Fruit fly (Drosophila melanogaster) whole organism, embryonic: ENCODE measurements around the gene CG5674.

Experiments
- Abd-B ChIP-seq: fragments of 200-800 bp; sonication (Bioruptor generic); optimal IDR thresholded peaks from 2 replicates; lab custom pipeline; 2018; ENCODE audit warnings: missing biosample characterization, mild to moderate bottlenecking, missing genetic modification characterization, moderate library complexity
- Atf3 ChIP-seq: fragments of 200-800 bp; sonication (Bioruptor generic); optimal IDR thresholded peaks from 3 replicates; lab custom pipeline; 2016; ENCODE audit warnings: missing biosample characterization, missing genetic modification characterization
- CG11456 ChIP-seq: fragments of 200-800 bp; sonication (Bioruptor generic); IDR thresholded peaks from 3 replicates; pipeline ENCODE4 v1.3.6; 2022; ENCODE audit warnings: missing biosample characterization, missing genetic modification characterization
- CG12299 ChIP-seq: fragments of 200-800 bp; sonication (Bioruptor generic); optimal IDR thresholded peaks from 2 replicates; lab custom pipeline; 2018; ENCODE audit warnings: missing biosample characterization, mild to moderate bottlenecking, missing genetic modification characterization
- CG13424 ChIP-seq: fragments of 200-800 bp; sonication (Bioruptor generic); optimal IDR thresholded peaks from 2 replicates; lab custom pipeline; 2019; ENCODE audit warnings: missing biosample characterization, mild to moderate bottlenecking, missing genetic modification characterization, moderate library complexity
- CG15601 ChIP-seq: fragments of 200-800 bp; sonication (Bioruptor generic); optimal IDR thresholded peaks from 3 replicates; lab custom pipeline; 2019; ENCODE audit warnings: missing biosample characterization, mild to moderate bottlenecking, missing genetic modification characterization, moderate library complexity
- CG15696 ChIP-seq: fragments of 200-800 bp; sonication (Bioruptor generic); optimal IDR thresholded peaks from 2 replicates; lab custom pipeline; 2019; ENCODE audit warnings: missing biosample characterization, mild to moderate bottlenecking, missing genetic modification characterization, moderate library complexity
- CG16779 ChIP-seq: fragments of 200-800 bp; sonication (Bioruptor generic); IDR thresholded peaks from 2 replicates; pipeline ENCODE4 v1.3.6; 2022; ENCODE audit warnings: missing biosample characterization, missing genetic modification characterization
- CG17912 ChIP-seq: fragments of 200-800 bp; sonication (Bioruptor generic); optimal IDR thresholded peaks from 2 replicates; lab custom pipeline; 2018; ENCODE audit warnings: missing biosample characterization, mild to moderate bottlenecking, missing genetic modification characterization
- CG2120 ChIP-seq: fragments of 200-800 bp; sonication (Bioruptor generic); optimal IDR thresholded peaks from 3 replicates; lab custom pipeline; 2016; ENCODE audit warnings: missing biosample characterization, missing genetic modification characterization
- CG33557 ChIP-seq: fragments of 200-800 bp; sonication (Bioruptor generic); optimal IDR thresholded peaks from 2 replicates; lab custom pipeline; 2019; ENCODE audit warnings: missing biosample characterization, mild to moderate bottlenecking, missing genetic modification characterization, moderate library complexity
- CG34422 ChIP-seq: fragments of 200-800 bp; sonication (Bioruptor generic); IDR thresholded peaks from 3 replicates; pipeline ENCODE4 v1.3.6; 2022; ENCODE audit warnings: missing biosample characterization, missing genetic modification characterization
- CG3726 ChIP-seq: fragments of 200-800 bp; sonication (Bioruptor generic); IDR thresholded peaks from 3 replicates; pipeline ENCODE4, ENCODE4 v1.3.6; 2022; ENCODE audit warnings: missing biosample characterization, missing genetic modification characterization
- CG8089 ChIP-seq: fragments of 200-800 bp; sonication (Bioruptor generic); optimal IDR thresholded peaks from 3 replicates; lab custom pipeline; 2016; ENCODE audit warnings: missing biosample characterization, missing genetic modification characterization
- CG8944 ChIP-seq: fragments of 200-800 bp; sonication (Bioruptor generic); optimal IDR thresholded peaks from 3 replicates; lab custom pipeline; 2016; ENCODE audit warnings: missing biosample characterization, missing genetic modification characterization
- CG9609 ChIP-seq: fragments of 200-800 bp; sonication (Bioruptor generic); optimal IDR thresholded peaks from 3 replicates; lab custom pipeline; 2016; ENCODE audit warnings: missing biosample characterization, missing genetic modification characterization
- CG9932 ChIP-seq: fragments of 200-800 bp; sonication (Bioruptor generic); IDR thresholded peaks from 2 replicates; pipeline ENCODE4 v1.3.6; 2022; ENCODE audit warnings: missing biosample characterization, missing genetic modification characterization
- CHES-1-like ChIP-seq: fragments of 200-800 bp; sonication (Bioruptor generic); optimal IDR thresholded peaks from 2 replicates; lab custom pipeline; 2016; ENCODE audit warnings: missing biosample characterization, missing genetic modification characterization
- Chrac-16 ChIP-seq: fragments of 200-800 bp; sonication (Bioruptor generic); optimal IDR thresholded peaks from 3 replicates; lab custom pipeline; 2016; ENCODE audit warnings: missing biosample characterization, missing genetic modification characterization
- Dll ChIP-seq: fragments of 200-800 bp; sonication (Bioruptor generic); IDR thresholded peaks from 4 replicates; pipeline ENCODE4 v1.3.6; 2022; ENCODE audit warnings: missing biosample characterization, missing genetic modification characterization; ENCODE audit not compliant: partially characterized antibody
- H2.0 ChIP-seq: fragments of 200-800 bp; sonication (Bioruptor generic); IDR thresholded peaks from 2 replicates; pipeline ENCODE4 v1.3.6; 2022; ENCODE audit warnings: missing biosample characterization, missing genetic modification characterization
- HLH54F ChIP-seq: fragments of 200-800 bp; sonication (Bioruptor generic); optimal IDR thresholded peaks from 3 replicates; lab custom pipeline; 2016; ENCODE audit warnings: missing biosample characterization, missing genetic modification characterization
- Hr51 ChIP-seq, 2 experiments: fragments of 200-800 bp; sonication (Bioruptor generic); optimal IDR thresholded peaks; 2 replicates in 1 of 2; 3 replicates in 1 of 2; lab custom pipeline; 2016 to 2018; ENCODE audit warnings: missing biosample characterization in 2 of 2, missing genetic modification characterization in 2 of 2, mild to moderate bottlenecking in 1 of 2, moderate library complexity in 1 of 2
- MTF-1 ChIP-seq: fragments of 200-800 bp; sonication (Bioruptor generic); optimal IDR thresholded peaks from 2 replicates; lab custom pipeline; 2018; ENCODE audit warnings: missing biosample characterization, mild to moderate bottlenecking, missing genetic modification characterization, borderline replicate concordance
- Max ChIP-seq: fragments of 200-800 bp; sonication (Bioruptor generic); optimal IDR thresholded peaks from 2 replicates; lab custom pipeline; 2016; ENCODE audit warnings: missing biosample characterization, mild to moderate bottlenecking, missing genetic modification characterization
- Nf-YB ChIP-seq: fragments of 200-800 bp; sonication (Bioruptor generic); optimal IDR thresholded peaks from 3 replicates; lab custom pipeline; 2019; ENCODE audit warnings: missing biosample characterization, mild to moderate bottlenecking, missing genetic modification characterization, moderate library complexity
- Pdp1 ChIP-seq, 2 experiments: fragments of 200-800 bp; sonication (Bioruptor generic); optimal IDR thresholded peaks; 3 replicates each; lab custom pipeline; 2016; ENCODE audit warnings: missing biosample characterization in 2 of 2, missing genetic modification characterization in 2 of 2, mild to moderate bottlenecking in 1 of 2, moderate library complexity in 1 of 2
- Sox102F ChIP-seq: fragments of 200-800 bp; sonication (Bioruptor generic); optimal IDR thresholded peaks from 2 replicates; lab custom pipeline; 2018; ENCODE audit warnings: missing biosample characterization, mild to moderate bottlenecking, missing genetic modification characterization, moderate library complexity
- Spps ChIP-seq: fragments of 200-800 bp; sonication (Bioruptor generic); optimal IDR thresholded peaks from 2 replicates; lab custom pipeline; 2018; ENCODE audit warnings: missing biosample characterization, mild to moderate bottlenecking, missing genetic modification characterization
- chinmo ChIP-seq: fragments of 200-800 bp; sonication (Bioruptor generic); IDR thresholded peaks from 4 replicates; pipeline ENCODE4 v1.3.6; 2022; ENCODE audit warnings: missing biosample characterization, missing genetic modification characterization; ENCODE audit not compliant: partially characterized antibody
- chn ChIP-seq: fragments of 200-800 bp; sonication (Bioruptor generic); optimal IDR thresholded peaks from 2 replicates; lab custom pipeline; 2016; ENCODE audit warnings: missing biosample characterization, missing genetic modification characterization
- croc ChIP-seq: fragments of 200-800 bp; sonication (Bioruptor generic); conservative IDR thresholded peaks from 3 replicates; pipeline ENCODE4 v1.3.6; 2022; ENCODE audit warnings: missing biosample characterization, missing genetic modification characterization
- da ChIP-seq: fragments of 200-800 bp; sonication (Bioruptor generic); optimal IDR thresholded peaks from 2 replicates; lab custom pipeline; 2016; ENCODE audit warnings: missing biosample characterization, missing genetic modification characterization
- dan ChIP-seq: fragments of 200-800 bp; sonication (Bioruptor generic); IDR thresholded peaks from 2 replicates; pipeline ENCODE4 v1.3.6; 2022; ENCODE audit warnings: missing biosample characterization, missing genetic modification characterization
- danr ChIP-seq: fragments of 200-800 bp; sonication (Bioruptor generic); IDR thresholded peaks from 2 replicates; pipeline ENCODE4 v1.3.6; 2022; ENCODE audit warnings: missing biosample characterization, missing genetic modification characterization
- ewg ChIP-seq: fragments of 200-800 bp; sonication (Bioruptor generic); optimal IDR thresholded peaks from 3 replicates; lab custom pipeline; 2017; ENCODE audit warnings: mild to moderate bottlenecking, missing biosample characterization, missing genetic modification reagents, missing genetic modification characterization
- gfzf ChIP-seq: fragments of 200-800 bp; sonication (Bioruptor generic); optimal IDR thresholded peaks from 2 replicates; lab custom pipeline; 2016; ENCODE audit warnings: missing biosample characterization, mild to moderate bottlenecking, missing genetic modification characterization, moderate library complexity
- grau ChIP-seq: fragments of 200-800 bp; optimal IDR thresholded peaks from 3 replicates; lab custom pipeline; 2019; ENCODE audit warnings: missing biosample characterization, mild to moderate bottlenecking, missing genetic modification characterization, moderate library complexity
- gsb-n ChIP-seq: fragments of 200-800 bp; sonication (Bioruptor generic); optimal IDR thresholded peaks from 3 replicates; lab custom pipeline; 2018; ENCODE audit warnings: missing biosample characterization, mild to moderate bottlenecking, missing genetic modification characterization
- jigr1 ChIP-seq: fragments of 200-800 bp; sonication (Bioruptor generic); IDR thresholded peaks from 3 replicates; pipeline ENCODE4 v1.3.6; 2022; ENCODE audit warnings: missing biosample characterization, missing genetic modification characterization
- lmd ChIP-seq: fragments of 200-800 bp; sonication (Bioruptor generic); IDR thresholded peaks from 2 replicates; pipeline ENCODE4 v1.3.6; 2022; ENCODE audit warnings: missing biosample characterization, missing genetic modification characterization
- nerfin-1 ChIP-seq: fragments of 200-800 bp; sonication (Bioruptor generic); optimal IDR thresholded peaks from 3 replicates; lab custom pipeline; 2019; ENCODE audit warnings: missing biosample characterization, mild to moderate bottlenecking, missing genetic modification characterization, moderate library complexity
- nerfin-2 ChIP-seq: fragments of 200-800 bp; sonication (Bioruptor generic); IDR thresholded peaks from 2 replicates; pipeline ENCODE4 v1.3.6; 2022; ENCODE audit warnings: missing biosample characterization, missing genetic modification characterization; ENCODE audit not compliant: partially characterized antibody
- nom ChIP-seq: fragments of 200-800 bp; sonication (Bioruptor generic); optimal IDR thresholded peaks from 2 replicates; lab custom pipeline; 2017; ENCODE audit warnings: missing biosample characterization, missing genetic modification characterization, mild to moderate bottlenecking, moderate library complexity, missing genetic modification reagents
- pros ChIP-seq: fragments of 200-800 bp; sonication (Bioruptor generic); optimal IDR thresholded peaks from 3 replicates; lab custom pipeline; 2019; ENCODE audit warnings: missing biosample characterization, mild to moderate bottlenecking, missing genetic modification characterization, moderate library complexity
- sens ChIP-seq: fragments of 200-800 bp; sonication (Bioruptor generic); peaks from one replicate; lab custom pipeline; 2016; ENCODE audit warnings: missing biosample characterization, missing genetic modification characterization
- sqz ChIP-seq: fragments of 200-800 bp; sonication (Bioruptor generic); optimal IDR thresholded peaks from 3 replicates; lab custom pipeline; 2018; ENCODE audit warnings: missing biosample characterization, mild to moderate bottlenecking, missing genetic modification characterization
- sr ChIP-seq: fragments of 200-800 bp; sonication (Bioruptor generic); IDR thresholded peaks from 3 replicates; pipeline ENCODE4 v1.3.6; 2022; ENCODE audit warnings: missing biosample characterization, missing genetic modification characterization
- tap ChIP-seq: fragments of 200-800 bp; optimal IDR thresholded peaks from 3 replicates; lab custom pipeline; 2019; ENCODE audit warnings: missing biosample characterization, mild to moderate bottlenecking, missing genetic modification characterization, moderate library complexity
- tgo ChIP-seq: fragments of 200-800 bp; sonication (Bioruptor generic); IDR thresholded peaks from 3 replicates; pipeline ENCODE4 v1.3.6; 2022; ENCODE audit warnings: missing biosample characterization, missing genetic modification characterization
- yki ChIP-seq: fragments of >200 bp; optimal IDR thresholded peaks from 3 replicates; lab custom pipeline; 2018
- zen2 ChIP-seq: fragments of 200-800 bp; sonication (Bioruptor generic); IDR thresholded peaks from 3 replicates; pipeline ENCODE4 v1.3.6; 2022; ENCODE audit warnings: missing biosample characterization, missing genetic modification characterization; ENCODE audit not compliant: partially characterized antibody

Gene CG5674

DNA sequence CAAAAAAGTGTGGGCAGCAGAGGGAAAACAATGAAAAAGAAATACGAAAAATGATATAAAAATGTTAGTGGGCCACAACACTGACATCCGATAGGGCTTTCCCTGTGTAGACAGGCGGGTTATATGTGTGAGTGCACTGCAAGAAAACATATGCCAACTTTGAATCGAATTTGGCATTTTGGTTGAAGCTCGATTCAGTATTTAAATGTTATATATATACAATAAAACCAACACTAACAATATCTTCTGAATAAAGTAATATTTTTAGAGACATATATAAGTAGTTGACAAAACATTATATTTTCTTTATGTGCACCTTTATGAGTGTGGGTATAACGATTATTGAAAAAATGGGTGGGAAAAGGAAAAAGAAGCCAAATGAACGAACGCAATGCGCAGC lies 41.7 kb upstream of the CG5674 start (continued):
- TF ChIP-seq sr (GFP tag; lab: Robert Waterston, UW): no peak
- no peak for TF ChIP-seq yki (lab: Kevin White, UChicago)
- no peak for TF ChIP-seq Dll (GFP tag; lab: Robert Waterston, UW)
- no peak for TF ChIP-seq CG15696 (tag; lab: Kevin White, UChicago)
- TF ChIP-seq da: no peak
- TF ChIP-seq CG15601 (tag; lab: Kevin White, UChicago): no peak
- peak; percentile 36 for TF ChIP-seq grau
- no peak for TF ChIP-seq CG9609 (GFP tag; lab: Kevin White, UChicago)
- no peak for TF ChIP-seq zen2 (GFP tag; lab: Robert Waterston, UW)
- TF ChIP-seq gsb-n (tag; lab: Kevin White, UChicago): no peak
- TF ChIP-seq Spps (tag; lab: Kevin White, UChicago): no peak
- TF ChIP-seq tgo (GFP tag; lab: Robert Waterston, UW): no peak
- no peak for TF ChIP-seq chn
- TF ChIP-seq croc (GFP tag; lab: Robert Waterston, UW): no peak
- TF ChIP-seq gfzf (GFP tag; lab: Kevin White, UChicago): no peak
- TF ChIP-seq Abd-B (GFP tag; lab: Kevin White, UChicago): peak; percentile 50
- TF ChIP-seq nerfin-1: no peak
- no peak for TF ChIP-seq CG8089 (GFP tag; lab: Kevin White, UChicago)
- no peak for TF ChIP-seq CG17912 (GFP tag; lab: Kevin White, UChicago)
- no peak for TF ChIP-seq CHES-1-like (GFP tag; lab: Kevin White, UChicago)
- TF ChIP-seq MTF-1: no peak
- TF ChIP-seq Pdp1 (GFP tag; optimal IDR thresholded peaks at IDR 0.05; lab: Kevin White, UChicago): no peak
- TF ChIP-seq CG8944 (GFP tag; lab: Kevin White, UChicago): no peak
- no peak for TF ChIP-seq sens (GFP tag; lab: Kevin White, UChicago)
- TF ChIP-seq Chrac-16 (GFP tag; lab: Kevin White, UChicago): no peak
- TF ChIP-seq lmd (GFP tag; lab: Robert Waterston, UW): 0 out of 2 replicates have a peak, but pooled peaks have one; percentile 5
- no peak for TF ChIP-seq nerfin-2 (GFP tag; lab: Robert Waterston, UW)
- no peak for TF ChIP-seq H2.0 (GFP tag; lab: Robert Waterston, UW)
- TF ChIP-seq CG33557 (GFP tag; lab: Kevin White, UChicago): no peak
- TF ChIP-seq dan: no peak
- no peak for TF ChIP-seq CG3726 (GFP tag; lab: Robert Waterston, UW)
- no peak for TF ChIP-seq jigr1 (GFP tag; lab: Robert Waterston, UW)
- no peak for TF ChIP-seq Max (GFP tag; lab: Kevin White, UChicago)
- no peak for TF ChIP-seq Atf3
- TF ChIP-seq ewg (GFP tag; lab: Kevin White, UChicago): no peak
- no peak for TF ChIP-seq CG9932 (GFP tag; lab: Robert Waterston, UW)
- no peak for TF ChIP-seq sqz (GFP tag; lab: Kevin White, UChicago)
- peak; percentile 34 for TF ChIP-seq CG13424 (tag; lab: Kevin White, UChicago)
- no peak for TF ChIP-seq Nf-YB (GFP tag; lab: Kevin White, UChicago)
- TF ChIP-seq CG2120 (GFP tag; lab: Kevin White, UChicago): peak; percentile 17
- no peak for TF ChIP-seq CG34422 (GFP tag; lab: Robert Waterston, UW)
- no peak for TF ChIP-seq CG11456 (GFP tag; lab: Robert Waterston, UW)
- TF ChIP-seq tap: peak; percentile 24
- no peak for TF ChIP-seq HLH54F (GFP tag; lab: Kevin White, UChicago)
- peak in 1 of 2 experiments; percentile 49 for TF ChIP-seq Hr51 (GFP tag; optimal IDR thresholded peaks at IDR 0.05; lab: Kevin White, UChicago)
- TF ChIP-seq chinmo: no peak
- TF ChIP-seq nom: no peak
- TF ChIP-seq CG16779 (GFP tag; lab: Robert Waterston, UW): no peak
- no peak for TF ChIP-seq danr (GFP tag; lab: Robert Waterston, UW)
- peak; percentile 47 for TF ChIP-seq Sox102F (GFP tag; lab: Kevin White, UChicago)
- TF ChIP-seq pros (GFP tag; lab: Kevin White, UChicago): no peak
- TF ChIP-seq CG12299: no peak
